Fruit fly (Drosophila melanogaster) whole organism, prepupa: ENCODE results near the gene CG31371.

ENCODE experiments used
- CG10631 ChIP-seq: fragments of 200-800 bp; sonication (Bioruptor generic); optimal IDR thresholded peaks from 2 replicates; lab custom pipeline; 2016; ENCODE audit warnings: missing biosample characterization, missing genetic modification characterization
- CG10669 ChIP-seq: fragments of 200-800 bp; sonication (Bioruptor generic); optimal IDR thresholded peaks from 3 replicates; lab custom pipeline; 2018; ENCODE audit warnings: missing biosample characterization, mild to moderate bottlenecking, missing genetic modification characterization, moderate library complexity
- CG11294 ChIP-seq: fragments of 200-800 bp; sonication (Bioruptor generic); IDR thresholded peaks from 2 replicates; pipeline ENCODE4 v1.3.6; 2022; ENCODE audit warnings: missing biosample characterization, missing genetic modification characterization
- CG11762 ChIP-seq: fragments of 200-800 bp; sonication (Bioruptor generic); optimal IDR thresholded peaks from 3 replicates; lab custom pipeline; 2016; ENCODE audit warnings: missing biosample characterization, missing genetic modification characterization; ENCODE audit not compliant: insufficient read depth
- CG11902 ChIP-seq: fragments of 200-800 bp; sonication (Bioruptor generic); optimal IDR thresholded peaks from 3 replicates; lab custom pipeline; 2016; ENCODE audit warnings: missing biosample characterization, missing genetic modification characterization
- CG15336 ChIP-seq: fragments of 200-800 bp; sonication (Bioruptor generic); IDR thresholded peaks from 2 replicates; pipeline ENCODE4 v1.3.6; 2022; ENCODE audit warnings: missing biosample characterization, missing genetic modification characterization
- CG3032 ChIP-seq: fragments of 200-800 bp; optimal IDR thresholded peaks from 2 replicates; lab custom pipeline; 2019; ENCODE audit warnings: missing biosample characterization, mild to moderate bottlenecking, missing genetic modification characterization, moderate library complexity
- CG31627 ChIP-seq: fragments of 200-800 bp; sonication (Bioruptor generic); optimal IDR thresholded peaks from 3 replicates; lab custom pipeline; 2016; ENCODE audit warnings: missing biosample characterization, missing genetic modification characterization
- CG32006 ChIP-seq: fragments of 200-800 bp; sonication (Bioruptor generic); optimal IDR thresholded peaks from 3 replicates; lab custom pipeline; 2017; ENCODE audit warnings: missing biosample characterization, mild to moderate bottlenecking, missing genetic modification characterization
- CG3919 ChIP-seq: fragments of 200-800 bp; sonication (Bioruptor generic); optimal IDR thresholded peaks from 3 replicates; lab custom pipeline; 2016; ENCODE audit warnings: missing biosample characterization, missing genetic modification characterization
- CG6163 ChIP-seq: fragments of 200-800 bp; sonication (Bioruptor generic); IDR thresholded peaks from 3 replicates; pipeline ENCODE4 v1.3.6; 2022; ENCODE audit warnings: missing biosample characterization, missing genetic modification characterization
- CG6276 ChIP-seq: fragments of 200-800 bp; sonication (Bioruptor generic); optimal IDR thresholded peaks from 2 replicates; lab custom pipeline; 2017; ENCODE audit warnings: missing biosample characterization, mild to moderate bottlenecking, missing genetic modification characterization
- CG6808 ChIP-seq: fragments of 200-800 bp; sonication (Bioruptor generic); optimal IDR thresholded peaks from 3 replicates; lab custom pipeline; 2017; ENCODE audit warnings: missing biosample characterization, missing genetic modification characterization, mild to moderate bottlenecking, moderate library complexity, missing genetic modification reagents
- CG6854 ChIP-seq: fragments of 200-800 bp; sonication (Bioruptor generic); optimal IDR thresholded peaks from 2 replicates; lab custom pipeline; 2017; ENCODE audit warnings: missing biosample characterization, mild to moderate bottlenecking, missing genetic modification characterization
- CG7368 ChIP-seq: fragments of 200-800 bp; sonication (Bioruptor generic); optimal IDR thresholded peaks from 3 replicates; lab custom pipeline; 2016; ENCODE audit warnings: missing biosample characterization, missing genetic modification characterization
- CG8119 ChIP-seq: fragments of 200-800 bp; sonication (Bioruptor generic); IDR thresholded peaks from 3 replicates; pipeline ENCODE4 v1.3.6; 2022; ENCODE audit warnings: missing biosample characterization, missing genetic modification characterization
- CG8319 ChIP-seq: fragments of 200-800 bp; sonication (Bioruptor generic); optimal IDR thresholded peaks from 3 replicates; lab custom pipeline; 2016; ENCODE audit warnings: missing biosample characterization, missing genetic modification characterization
- CG8632 ChIP-seq: fragments of 200-800 bp; sonication (Bioruptor generic); optimal IDR thresholded peaks from 3 replicates; lab custom pipeline; 2016; ENCODE audit warnings: missing biosample characterization, missing genetic modification characterization
- CG9139 ChIP-seq: fragments of 200-800 bp; sonication (Bioruptor generic); optimal IDR thresholded peaks from 3 replicates; lab custom pipeline; 2017; ENCODE audit warnings: missing biosample characterization, mild to moderate bottlenecking, missing genetic modification characterization
- Eip75B ChIP-seq: fragments of 200-800 bp; sonication (Bioruptor generic); optimal IDR thresholded peaks from 3 replicates; lab custom pipeline; 2016; ENCODE audit warnings: missing biosample characterization, missing genetic modification characterization
- Eip78C ChIP-seq: fragments of 200-800 bp; sonication (Bioruptor generic); peaks from one replicate; lab custom pipeline; 2016; ENCODE audit warnings: missing biosample characterization, missing genetic modification characterization
- Ets21C ChIP-seq: fragments of 200-800 bp; sonication (Bioruptor generic); optimal IDR thresholded peaks from 3 replicates; lab custom pipeline; 2016; ENCODE audit warnings: missing biosample characterization, missing genetic modification characterization
- Hr38 ChIP-seq: sonication (Bioruptor generic); optimal IDR thresholded peaks from 2 replicates; lab custom pipeline; 2016; ENCODE audit warnings: missing biosample characterization, missing genetic modification characterization
- Hr39 ChIP-seq: fragments of 200-800 bp; sonication (Bioruptor generic); optimal IDR thresholded peaks from 2 replicates; lab custom pipeline; 2016; ENCODE audit warnings: missing biosample characterization, missing genetic modification characterization
- Hr4 ChIP-seq: fragments of 200-800 bp; sonication (Bioruptor generic); optimal IDR thresholded peaks from 3 replicates; lab custom pipeline; 2016; ENCODE audit warnings: missing biosample characterization, missing genetic modification characterization
- Lpt ChIP-seq: fragments of 200-800 bp; sonication (Bioruptor generic); optimal IDR thresholded peaks from 3 replicates; lab custom pipeline; 2016; ENCODE audit warnings: missing biosample characterization, missing genetic modification characterization
- Met ChIP-seq: fragments of 200-800 bp; sonication (Bioruptor generic); optimal IDR thresholded peaks from 3 replicates; lab custom pipeline; 2016; ENCODE audit warnings: missing biosample characterization, missing genetic modification characterization
- OdsH ChIP-seq: fragments of 200-800 bp; sonication (Bioruptor generic); optimal IDR thresholded peaks from 3 replicates; lab custom pipeline; 2016; ENCODE audit warnings: missing biosample characterization, missing genetic modification characterization
- Smox ChIP-seq: fragments of 200-800 bp; sonication (Bioruptor generic); optimal IDR thresholded peaks from 3 replicates; lab custom pipeline; 2016; ENCODE audit warnings: missing biosample characterization, missing genetic modification characterization
- Sox14 ChIP-seq: fragments of 200-800 bp; sonication (Bioruptor generic); optimal IDR thresholded peaks from 3 replicates; lab custom pipeline; 2016; ENCODE audit warnings: missing biosample characterization, missing genetic modification characterization
- achi ChIP-seq: fragments of 200-800 bp; sonication (Bioruptor generic); optimal IDR thresholded peaks from 3 replicates; lab custom pipeline; 2016; ENCODE audit warnings: missing biosample characterization, missing genetic modification characterization
- acj6 ChIP-seq: fragments of 200-800 bp; sonication (Bioruptor generic); optimal IDR thresholded peaks from 3 replicates; lab custom pipeline; 2016; ENCODE audit warnings: missing biosample characterization, missing genetic modification characterization
- cyc ChIP-seq: fragments of 200-800 bp; sonication (Bioruptor generic); optimal IDR thresholded peaks from 3 replicates; lab custom pipeline; 2016; ENCODE audit warnings: missing biosample characterization, missing genetic modification characterization
- dac ChIP-seq: fragments of 200-800 bp; sonication (Bioruptor generic); optimal IDR thresholded peaks from 2 replicates; lab custom pipeline; 2017; ENCODE audit warnings: missing biosample characterization, mild to moderate bottlenecking, missing genetic modification characterization
- dsx ChIP-seq: fragments of 200-800 bp; optimal IDR thresholded peaks from 3 replicates; lab custom pipeline; 2019; ENCODE audit warnings: missing biosample characterization, mild to moderate bottlenecking, missing genetic modification characterization, moderate library complexity; ENCODE audit not compliant: poor library complexity, severe bottlenecking
- eg ChIP-seq: fragments of 200-800 bp; sonication (Bioruptor generic); IDR thresholded peaks from 3 replicates; pipeline ENCODE4 v1.3.6; 2022; ENCODE audit warnings: missing biosample characterization, missing genetic modification characterization
- esn ChIP-seq: fragments of 200-800 bp; sonication (Bioruptor generic); optimal IDR thresholded peaks from 2 replicates; lab custom pipeline; 2016; ENCODE audit warnings: missing biosample characterization, mild to moderate bottlenecking, missing genetic modification characterization, moderate library complexity
- fd59A ChIP-seq: fragments of 200-800 bp; sonication (Bioruptor generic); optimal IDR thresholded peaks from 2 replicates; lab custom pipeline; 2017; ENCODE audit warnings: missing biosample characterization, mild to moderate bottlenecking, missing genetic modification characterization, missing genetic modification reagents
- fd85E ChIP-seq: fragments of 200-800 bp; sonication (Bioruptor generic); optimal IDR thresholded peaks from 3 replicates; lab custom pipeline; 2016; ENCODE audit warnings: missing biosample characterization, missing genetic modification characterization
- fkh ChIP-seq: fragments of 200-800 bp; sonication (Bioruptor generic); optimal IDR thresholded peaks from 3 replicates; lab custom pipeline; 2017; ENCODE audit warnings: missing biosample characterization, mild to moderate bottlenecking, missing genetic modification characterization, moderate library complexity
- lz ChIP-seq: fragments of 200-800 bp; sonication (Bioruptor generic); optimal IDR thresholded peaks from 3 replicates; lab custom pipeline; 2016; ENCODE audit warnings: missing biosample characterization, missing genetic modification characterization
- net ChIP-seq: fragments of 200-800 bp; sonication (Bioruptor generic); optimal IDR thresholded peaks from 3 replicates; lab custom pipeline; 2016; ENCODE audit warnings: missing biosample characterization, missing genetic modification characterization
- spab ChIP-seq: fragments of 200-800 bp; sonication (Bioruptor generic); optimal IDR thresholded peaks from 2 replicates; lab custom pipeline; 2017; ENCODE audit warnings: missing biosample characterization, mild to moderate bottlenecking, missing genetic modification characterization, missing genetic modification reagents
- ss ChIP-seq, 2 experiments: fragments of 200-800 bp; sonication (Bioruptor generic); optimal IDR thresholded peaks; 2 replicates in 1 of 2; 3 replicates in 1 of 2; lab custom pipeline; 2017 to 2018; ENCODE audit warnings: mild to moderate bottlenecking in 2 of 2, missing biosample characterization in 2 of 2, missing genetic modification characterization in 2 of 2, moderate library complexity in 1 of 2
- svp ChIP-seq: fragments of 200-800 bp; sonication (Bioruptor generic); peaks from one replicate; lab custom pipeline; 2016; ENCODE audit warnings: missing biosample characterization, missing genetic modification characterization
- topi ChIP-seq: fragments of 200-800 bp; sonication (Bioruptor generic); optimal IDR thresholded peaks from 3 replicates; lab custom pipeline; 2016; ENCODE audit warnings: missing biosample characterization, missing genetic modification characterization
- vri ChIP-seq: fragments of 200-800 bp; sonication (Bioruptor generic); optimal IDR thresholded peaks from 3 replicates; lab custom pipeline; 2016; ENCODE audit warnings: missing biosample characterization, mild to moderate bottlenecking, missing genetic modification characterization

The CG31371 gene

DNA sequence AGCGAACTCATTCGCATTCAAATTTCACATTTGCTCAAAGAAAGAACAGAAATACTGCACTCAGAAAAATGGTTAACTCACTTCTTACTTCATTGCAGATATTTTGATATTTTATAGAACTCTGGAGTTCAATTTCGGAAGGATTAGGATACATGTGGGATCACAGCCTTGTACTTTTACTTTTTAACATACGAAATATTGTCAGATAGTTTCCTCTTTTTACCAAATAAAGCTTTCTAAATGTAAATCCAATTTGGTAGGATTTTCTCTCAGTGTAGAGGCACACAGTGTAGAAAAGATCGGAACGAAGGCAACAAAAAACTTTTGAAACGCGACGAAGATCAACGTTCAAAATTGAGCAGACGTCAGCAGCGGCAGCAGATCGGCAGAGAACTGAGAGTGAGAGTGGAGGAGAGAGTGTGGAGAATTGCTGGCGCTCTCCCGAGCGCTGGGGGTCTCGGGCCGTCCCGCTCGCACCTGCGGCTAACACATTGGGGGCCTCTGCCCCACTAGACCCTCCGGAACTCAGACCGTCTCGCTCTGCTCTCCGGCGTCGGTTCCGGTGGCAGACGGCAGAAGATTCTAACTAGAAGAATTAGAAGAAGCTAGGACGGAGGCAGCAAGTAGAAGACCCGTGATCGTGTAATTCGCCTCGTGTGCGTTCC, 28.8 kb upstream of the CG31371 start, which contains the start of gene tmod (continued):
- TF ChIP-seq spab (GFP tag; lab: Kevin White, UChicago), result no peak
- TF ChIP-seq Met, result peak; percentile 17
- TF ChIP-seq CG11902 (GFP tag; lab: Kevin White, UChicago), result no peak
- peak; percentile 19 for TF ChIP-seq fkh (GFP tag; lab: Kevin White, UChicago)
- TF ChIP-seq OdsH (GFP tag; lab: Kevin White, UChicago), result peak; percentile 54
- TF ChIP-seq Hr4 (GFP tag; lab: Kevin White, UChicago), result peak; percentile 76
- peak; percentile 63; the same call in 2 of the 3 replicates for TF ChIP-seq CG6163
- peak; percentile 39 for TF ChIP-seq topi
- TF ChIP-seq dsx, result no peak

DNA sequence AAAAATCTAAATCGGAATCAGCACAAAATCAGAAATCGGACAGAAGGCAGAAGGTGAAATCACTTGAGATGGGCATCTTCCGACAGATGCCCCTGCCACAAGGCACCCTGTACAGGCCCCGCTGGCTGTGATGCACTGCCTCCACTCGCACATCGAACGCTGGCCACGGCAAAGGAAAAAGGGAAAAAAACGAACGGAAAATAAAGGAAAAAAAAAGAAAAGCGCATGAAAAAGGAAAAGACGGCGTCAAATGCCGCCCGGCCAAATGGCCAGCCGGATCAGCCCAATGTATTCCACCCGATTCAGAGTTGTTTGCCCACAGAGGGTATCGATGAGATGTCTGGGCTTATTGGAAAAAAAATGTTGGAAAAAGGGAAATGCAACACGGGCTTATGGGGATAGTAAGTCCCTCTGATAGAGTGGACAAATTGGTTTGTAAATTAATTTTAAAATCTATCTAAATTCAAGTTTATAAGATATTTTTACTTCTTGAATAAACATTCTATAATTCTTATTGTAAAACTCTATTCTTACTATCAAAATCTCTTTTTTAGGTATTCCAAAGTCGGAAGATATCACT, 27.9 kb upstream of the CG31371 start:
- TF ChIP-seq Eip78C (GFP tag; lab: Kevin White, UChicago), result peak; percentile 37
- no peak for TF ChIP-seq Hr39 (GFP tag; lab: Kevin White, UChicago)
- TF ChIP-seq CG8632 (GFP tag; lab: Kevin White, UChicago), result no peak
- no peak for TF ChIP-seq acj6 (GFP tag; lab: Kevin White, UChicago)
- no peak for TF ChIP-seq lz (GFP tag; lab: Kevin White, UChicago)
- TF ChIP-seq CG9139 (GFP tag; lab: Kevin White, UChicago), result no peak
- TF ChIP-seq net (GFP tag; lab: Kevin White, UChicago), result no peak
- TF ChIP-seq svp (GFP tag; lab: Kevin White, UChicago), result no peak
- TF ChIP-seq CG32006 (GFP tag; lab: Kevin White, UChicago), result peak; percentile 45
- TF ChIP-seq Smox (GFP tag; lab: Kevin White, UChicago), result no peak
- TF ChIP-seq dac, result no peak
- TF ChIP-seq fd59A (GFP tag; lab: Kevin White, UChicago), result no peak
- no peak for TF ChIP-seq ss (GFP tag; optimal IDR thresholded peaks at IDR 0.05; lab: Kevin White, UChicago)
- TF ChIP-seq CG3032 (tag; lab: Kevin White, UChicago), result no peak
- no peak for TF ChIP-seq Eip75B (GFP tag; lab: Kevin White, UChicago)
- TF ChIP-seq CG7368 (GFP tag; lab: Kevin White, UChicago), result no peak
- TF ChIP-seq dsx, result no peak
- no peak for TF ChIP-seq CG3919 (GFP tag; lab: Kevin White, UChicago)
- no peak for TF ChIP-seq topi
- no peak for TF ChIP-seq vri (GFP tag; lab: Kevin White, UChicago)
- no peak for TF ChIP-seq CG10631 (GFP tag; lab: Kevin White, UChicago)
- TF ChIP-seq Hr38 (GFP tag; lab: Kevin White, UChicago), result no peak
- TF ChIP-seq CG11762, result no peak
- TF ChIP-seq Lpt (GFP tag; lab: Kevin White, UChicago), result peak; percentile 23
- no peak for TF ChIP-seq CG31627
- TF ChIP-seq eg (GFP tag; lab: Robert Waterston, UW), result peak; percentile 80; the same call in 2 of the 3 replicates
- TF ChIP-seq Met, result no peak
- no peak for TF ChIP-seq esn (GFP tag; lab: Kevin White, UChicago)
- peak; percentile 56 for TF ChIP-seq CG6276 (GFP tag; lab: Kevin White, UChicago)
- peak; percentile 68 for TF ChIP-seq CG15336
- no peak for TF ChIP-seq CG6854
- no peak for TF ChIP-seq CG8319 (GFP tag; lab: Kevin White, UChicago)
- TF ChIP-seq CG8119 (GFP tag; lab: Robert Waterston, UW), result peak; percentile 59
- no peak for TF ChIP-seq achi (GFP tag; lab: Kevin White, UChicago)
- no peak for TF ChIP-seq CG10669
- no peak for TF ChIP-seq fkh (GFP tag; lab: Kevin White, UChicago)
- no peak for TF ChIP-seq fd85E (GFP tag; lab: Kevin White, UChicago)
- TF ChIP-seq CG11294 (GFP tag; lab: Robert Waterston, UW), result no peak
- TF ChIP-seq Sox14, result no peak
- TF ChIP-seq Hr4 (GFP tag; lab: Kevin White, UChicago), result peak; percentile 50
- no peak for TF ChIP-seq Ets21C (GFP tag; lab: Kevin White, UChicago)
- TF ChIP-seq CG6808 (GFP tag; lab: Kevin White, UChicago), result no peak
- no peak for TF ChIP-seq cyc (GFP tag; lab: Kevin White, UChicago)
- no peak for TF ChIP-seq spab (GFP tag; lab: Kevin White, UChicago)
- 0 out of 3 replicates have a peak, but pooled peaks have one; percentile 35 for TF ChIP-seq CG6163
- no peak for TF ChIP-seq CG11902 (GFP tag; lab: Kevin White, UChicago)
